Fruit fly (Drosophila melanogaster): Measurements from ENCODE around the gene RpL30.

The RpL30 gene

DNA sequence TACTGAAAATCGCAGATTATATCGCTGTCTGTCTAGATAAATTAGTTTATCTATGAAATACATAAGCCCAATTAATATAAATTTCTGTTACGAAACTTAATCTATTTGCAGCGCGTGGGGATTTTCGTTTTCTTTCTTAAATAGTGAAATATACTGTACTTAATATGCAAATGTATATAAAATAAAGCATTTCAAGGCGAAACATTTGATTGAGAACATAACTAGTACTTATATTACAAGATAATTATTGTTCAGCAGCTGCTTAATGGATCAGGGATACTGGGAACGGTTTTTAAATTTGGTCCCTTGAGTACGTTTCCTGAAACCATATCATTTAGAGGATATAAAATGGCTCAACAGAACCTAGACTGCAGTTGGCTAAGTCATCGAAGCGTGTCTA lies 16.9 kb downstream of the RpL30 start, which contains the start of gene CG46465:
TSS of gene CG46465 (plus strand) at position 301 of the 400 bp plus-strand sequence.
- TF ChIP-seq YL-1 (GFP tag; optimal IDR thresholded peaks at IDR 0.05), result no peak

DNA sequence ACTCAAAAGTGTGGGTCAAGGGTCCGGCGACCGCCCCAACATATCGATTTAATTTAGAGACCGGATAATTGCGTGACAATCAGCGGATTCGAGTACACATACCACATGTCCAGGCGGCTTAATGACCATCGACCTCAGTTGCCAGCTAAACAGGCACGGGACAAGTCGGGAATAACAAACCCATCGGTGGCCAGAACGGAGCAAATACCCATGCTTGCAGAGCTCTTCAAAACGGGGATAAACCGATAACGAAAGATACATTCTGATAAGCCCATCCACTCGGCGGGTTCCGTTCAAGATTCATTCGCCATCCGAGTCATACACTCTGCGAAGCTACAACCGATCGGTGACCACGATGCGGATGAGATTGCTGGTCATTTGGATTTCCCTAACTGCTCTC lies 18.4 kb downstream of the RpL30 start, which contains the start of gene CG15169:
TSS of gene CG15169 (plus strand) at position 301 of the 400 bp plus-strand sequence.
- peak; percentile 26 for TF ChIP-seq Med (GFP tag)
- TF ChIP-seq E2f1 (GFP tag; IDR thresholded peaks at IDR 0.05), result no peak
- no peak for TF ChIP-seq Sin3A (optimal IDR thresholded peaks at IDR 0.05)
- no peak for TF ChIP-seq CG4404 (GFP tag; IDR thresholded peaks at IDR 0.05)
- TF ChIP-seq CG11456 (GFP tag; IDR thresholded peaks at IDR 0.05), result peak; percentile 14; the same call in 1 of the 3 replicates

DNA sequence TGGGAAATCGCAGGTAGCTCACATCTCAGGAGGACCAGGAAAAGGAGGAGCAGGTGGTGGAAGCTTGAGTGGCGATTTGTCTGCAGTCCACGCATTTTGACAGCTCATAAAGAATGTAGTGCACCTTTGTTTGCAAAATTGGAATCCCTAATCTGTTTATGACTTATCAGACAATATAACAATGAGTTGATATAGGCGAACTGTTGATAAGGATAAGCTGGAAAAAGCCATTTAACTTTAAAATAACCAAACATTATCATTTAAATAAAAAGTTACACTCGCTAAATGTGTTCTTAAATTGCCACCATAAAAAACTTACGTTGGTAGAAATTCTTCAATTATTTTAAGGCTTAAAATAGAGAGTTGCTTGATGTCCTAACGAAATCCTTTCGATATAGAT lies 19.0 kb downstream of the RpL30 start, which contains the start of gene CG15170:
TSS of gene CG15170 (minus strand) at position 101 of the 400 bp plus-strand sequence.
- TF ChIP-seq exex (tag; optimal IDR thresholded peaks at IDR 0.05) (peak; percentile 41), CG16813 (GFP tag; IDR thresholded peaks at IDR 0.05; ENCODE audit: partially characterized antibody) (no peak)

DNA sequence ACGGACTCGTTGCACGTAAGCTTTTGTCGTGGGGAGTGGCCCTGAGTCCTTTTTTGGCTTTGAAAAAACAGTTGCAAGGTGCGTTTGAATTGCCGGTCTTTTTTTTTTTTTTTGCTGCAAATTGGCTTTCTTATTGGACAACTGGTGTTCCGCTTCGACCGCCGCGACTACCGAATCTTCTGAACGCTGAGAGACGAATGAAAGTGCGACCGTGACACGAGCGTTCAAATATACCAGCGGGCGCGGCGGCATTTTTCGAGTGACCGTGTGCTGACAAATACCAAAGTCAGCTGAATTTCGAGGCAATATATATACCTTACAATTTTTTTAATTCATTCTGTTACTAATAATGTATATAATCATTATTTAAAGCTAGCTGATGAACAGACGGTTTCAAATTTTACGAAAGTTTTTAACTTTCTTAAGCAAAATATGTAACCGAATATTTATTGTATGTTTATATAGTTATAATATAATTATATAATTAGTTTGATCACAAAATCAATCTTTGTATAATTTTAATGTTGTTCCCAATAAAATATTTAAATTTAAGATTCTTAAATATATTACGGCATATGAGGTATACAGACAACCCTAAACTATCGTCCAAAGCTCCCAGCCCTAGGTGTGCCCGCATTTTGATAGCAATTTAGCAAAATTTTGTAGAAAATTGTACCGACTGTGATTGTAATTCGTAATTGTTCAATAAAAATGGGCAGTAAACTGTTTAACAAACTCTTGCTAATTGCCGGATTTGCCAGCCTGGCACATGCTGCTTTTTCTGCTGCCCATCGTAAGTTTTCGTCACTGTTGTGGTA lies 21.8 kb downstream of the RpL30 start, which contains the start of the genes Swip-1 and EMC5:
TSS of gene Swip-1 (minus strand) at position 203 of the 818 bp plus-strand sequence.
TSS of gene EMC5 (plus strand) at position 630 of the 818 bp plus-strand sequence.
- peak; percentile 44; the same call in 1 of the 3 replicates for TF ChIP-seq knrl (GFP tag; IDR thresholded peaks at IDR 0.05; ENCODE audit: partially characterized antibody)
- peak; percentile 29; the same call in 1 of the 2 replicates for TF ChIP-seq E2f1 (GFP tag; IDR thresholded peaks at IDR 0.05)
- no peak for TF ChIP-seq en (GFP tag; optimal IDR thresholded peaks at IDR 0.05)
- TF ChIP-seq Rfx (GFP tag; IDR thresholded peaks at IDR 0.05), result peak; percentile 78
- peak; percentile 19 for TF ChIP-seq CG6254 (GFP tag; optimal IDR thresholded peaks at IDR 0.05)
- TF ChIP-seq sim (GFP tag; IDR thresholded peaks at IDR 0.05), result no peak
- TF ChIP-seq CG8765 (GFP tag; IDR thresholded peaks at IDR 0.05), result no peak
- TF ChIP-seq dm (GFP tag; optimal IDR thresholded peaks at IDR 0.05), result peak; percentile 4
- TF ChIP-seq CG12104 (GFP tag; optimal IDR thresholded peaks at IDR 0.05), result peak; percentile 71
- TF ChIP-seq CG11504 (tag; optimal IDR thresholded peaks at IDR 0.05), result peak; percentile 75
- peak; percentile 45 for TF ChIP-seq tap (tag; optimal IDR thresholded peaks at IDR 0.05)
- TF ChIP-seq zfh2 (GFP tag; optimal IDR thresholded peaks at IDR 0.05), result peak; percentile 13
- TF ChIP-seq gro (GFP tag; optimal IDR thresholded peaks at IDR 0.05), result no peak
- peak; percentile 26 for TF ChIP-seq cato (GFP tag; optimal IDR thresholded peaks at IDR 0.05; ENCODE audit: borderline replicate concordance)
- no peak for TF ChIP-seq Adf1 (GFP tag; IDR thresholded peaks at IDR 0.05)
- TF ChIP-seq CG12236 (GFP tag; optimal IDR thresholded peaks at IDR 0.05), result no peak
- TF ChIP-seq grau (tag; optimal IDR thresholded peaks at IDR 0.05), result peak; percentile 77
- peak; percentile 15 for TF ChIP-seq CG34376 (GFP tag; optimal IDR thresholded peaks at IDR 0.05)
- TF ChIP-seq HmgD (GFP tag; optimal IDR thresholded peaks at IDR 0.05), result peak; percentile 30
- TF ChIP-seq CG13775 (GFP tag; optimal IDR thresholded peaks at IDR 0.05), result peak; percentile 76
- peak; percentile 74 for TF ChIP-seq BEAF-32 (GFP tag; optimal IDR thresholded peaks at IDR 0.05)
- TF ChIP-seq btn (GFP tag; optimal IDR thresholded peaks at IDR 0.05), result no peak
- TF ChIP-seq nmo (GFP tag; optimal IDR thresholded peaks at IDR 0.05), result peak; percentile 86
- TF ChIP-seq CG10543 (GFP tag; optimal IDR thresholded peaks at IDR 0.05), result peak; percentile 66
- TF ChIP-seq H15 (GFP tag; IDR thresholded peaks at IDR 0.05), result no peak
- TF ChIP-seq Sry-δ (GFP tag; optimal IDR thresholded peaks at IDR 0.05), result peak; percentile 68
- TF ChIP-seq Drgx (GFP tag; IDR thresholded peaks at IDR 0.05), result no peak
- peak; percentile 58 for TF ChIP-seq CG9437 (GFP tag; optimal IDR thresholded peaks at IDR 0.05)
- TF ChIP-seq Myb (GFP tag; optimal IDR thresholded peaks at IDR 0.05), result no peak
- TF ChIP-seq ci (GFP tag; IDR thresholded peaks at IDR 0.05), result peak; percentile 73; the same call in 2 of the 3 replicates
- peak; percentile 22 for TF ChIP-seq Max (GFP tag; optimal IDR thresholded peaks at IDR 0.05)
- TF ChIP-seq CG18476 (GFP tag; optimal IDR thresholded peaks at IDR 0.05), result no peak
- TF ChIP-seq Dbx (GFP tag; IDR thresholded peaks at IDR 0.05), result peak; percentile 69
- no peak; the same call in 1 of the 2 replicates for TF ChIP-seq CG17328 (GFP tag; IDR thresholded peaks at IDR 0.05)
- peak; percentile 72 for TF ChIP-seq CG42726 (GFP tag; IDR thresholded peaks at IDR 0.05; ENCODE audit: partially characterized antibody)
- peak; percentile 56 for TF ChIP-seq CG9215 (GFP tag; IDR thresholded peaks at IDR 0.05)

Measured in whole organism, embryonic.